Worm (Caenorhabditis elegans): ENCODE measurements around the gene glb-25.

- TF ChIP-seq F13C5.2 (tag; optimal IDR thresholded peaks at IDR 0.05) (no peak), tbx-37 (GFP tag; conservative IDR thresholded peaks at IDR 0.05) (no peak), ceh-13 (GFP tag; optimal IDR thresholded peaks at IDR 0.05) (no peak), ama-1 (optimal IDR thresholded peaks at IDR 0.05) (no peak), ets-7 (tag; optimal IDR thresholded peaks at IDR 0.05) (no peak)
Observed at ce11 chrV:1975049-1975448, 37.0 kb downstream of the glb-25 start, which contains the start of gene fbxa-201.

All from whole organism, early embryonic.